Fruit fly (Drosophila melanogaster) whole organism, prepupa: ENCODE results near the gene TwdlW.

Experiments used
- Blimp-1 ChIP-seq: fragments of 200-800 bp; sonication (Bioruptor generic); optimal IDR thresholded peaks from 3 replicates; lab custom pipeline; 2017; ENCODE audit warnings: missing biosample characterization, missing genetic modification characterization, mild to moderate bottlenecking, moderate library complexity, missing genetic modification reagents
- CG11762 ChIP-seq: fragments of 200-800 bp; sonication (Bioruptor generic); optimal IDR thresholded peaks from 3 replicates; lab custom pipeline; 2016; ENCODE audit warnings: missing biosample characterization, missing genetic modification characterization; ENCODE audit not compliant: insufficient read depth
- CG11902 ChIP-seq: fragments of 200-800 bp; sonication (Bioruptor generic); optimal IDR thresholded peaks from 3 replicates; lab custom pipeline; 2016; ENCODE audit warnings: missing biosample characterization, missing genetic modification characterization
- CG31627 ChIP-seq: fragments of 200-800 bp; sonication (Bioruptor generic); optimal IDR thresholded peaks from 3 replicates; lab custom pipeline; 2016; ENCODE audit warnings: missing biosample characterization, missing genetic modification characterization
- CG32006 ChIP-seq: fragments of 200-800 bp; sonication (Bioruptor generic); optimal IDR thresholded peaks from 3 replicates; lab custom pipeline; 2017; ENCODE audit warnings: missing biosample characterization, mild to moderate bottlenecking, missing genetic modification characterization
- CG3919 ChIP-seq: fragments of 200-800 bp; sonication (Bioruptor generic); optimal IDR thresholded peaks from 3 replicates; lab custom pipeline; 2016; ENCODE audit warnings: missing biosample characterization, missing genetic modification characterization
- CG4318 ChIP-seq: fragments of 200-800 bp; sonication (Bioruptor generic); optimal IDR thresholded peaks from 3 replicates; lab custom pipeline; 2017; ENCODE audit warnings: missing biosample characterization, mild to moderate bottlenecking, missing genetic modification characterization
- CG6792 ChIP-seq: fragments of 200-800 bp; sonication (Bioruptor generic); optimal IDR thresholded peaks from 3 replicates; lab custom pipeline; 2016; ENCODE audit warnings: missing biosample characterization, missing genetic modification characterization
- CG6808 ChIP-seq: fragments of 200-800 bp; sonication (Bioruptor generic); optimal IDR thresholded peaks from 3 replicates; lab custom pipeline; 2017; ENCODE audit warnings: missing biosample characterization, missing genetic modification characterization, mild to moderate bottlenecking, moderate library complexity, missing genetic modification reagents
- CG8119 ChIP-seq: fragments of 200-800 bp; sonication (Bioruptor generic); IDR thresholded peaks from 3 replicates; pipeline ENCODE4 v1.3.6; 2022; ENCODE audit warnings: missing biosample characterization, missing genetic modification characterization
- CG8632 ChIP-seq: fragments of 200-800 bp; sonication (Bioruptor generic); optimal IDR thresholded peaks from 3 replicates; lab custom pipeline; 2016; ENCODE audit warnings: missing biosample characterization, missing genetic modification characterization
- CG9139 ChIP-seq: fragments of 200-800 bp; sonication (Bioruptor generic); optimal IDR thresholded peaks from 3 replicates; lab custom pipeline; 2017; ENCODE audit warnings: missing biosample characterization, mild to moderate bottlenecking, missing genetic modification characterization
- Eip75B ChIP-seq: fragments of 200-800 bp; sonication (Bioruptor generic); optimal IDR thresholded peaks from 3 replicates; lab custom pipeline; 2016; ENCODE audit warnings: missing biosample characterization, missing genetic modification characterization
- Eip78C ChIP-seq: fragments of 200-800 bp; sonication (Bioruptor generic); peaks from one replicate; lab custom pipeline; 2016; ENCODE audit warnings: missing biosample characterization, missing genetic modification characterization
- Ets21C ChIP-seq: fragments of 200-800 bp; sonication (Bioruptor generic); optimal IDR thresholded peaks from 3 replicates; lab custom pipeline; 2016; ENCODE audit warnings: missing biosample characterization, missing genetic modification characterization
- Ets96B ChIP-seq: fragments of 200-800 bp; optimal IDR thresholded peaks from 2 replicates; lab custom pipeline; 2019; ENCODE audit warnings: missing biosample characterization, mild to moderate bottlenecking, missing genetic modification characterization, moderate library complexity
- Hr39 ChIP-seq: fragments of 200-800 bp; sonication (Bioruptor generic); optimal IDR thresholded peaks from 2 replicates; lab custom pipeline; 2016; ENCODE audit warnings: missing biosample characterization, missing genetic modification characterization
- Met ChIP-seq: fragments of 200-800 bp; sonication (Bioruptor generic); optimal IDR thresholded peaks from 3 replicates; lab custom pipeline; 2016; ENCODE audit warnings: missing biosample characterization, missing genetic modification characterization
- OdsH ChIP-seq: fragments of 200-800 bp; sonication (Bioruptor generic); optimal IDR thresholded peaks from 3 replicates; lab custom pipeline; 2016; ENCODE audit warnings: missing biosample characterization, missing genetic modification characterization
- Smox ChIP-seq: fragments of 200-800 bp; sonication (Bioruptor generic); optimal IDR thresholded peaks from 3 replicates; lab custom pipeline; 2016; ENCODE audit warnings: missing biosample characterization, missing genetic modification characterization
- Sox102F ChIP-seq: fragments of 200-800 bp; sonication (Bioruptor generic); optimal IDR thresholded peaks from 2 replicates; lab custom pipeline; 2016; ENCODE audit warnings: missing biosample characterization, mild to moderate bottlenecking, missing genetic modification characterization
- Sox14 ChIP-seq: fragments of 200-800 bp; sonication (Bioruptor generic); optimal IDR thresholded peaks from 3 replicates; lab custom pipeline; 2016; ENCODE audit warnings: missing biosample characterization, missing genetic modification characterization
- achi ChIP-seq: fragments of 200-800 bp; sonication (Bioruptor generic); optimal IDR thresholded peaks from 3 replicates; lab custom pipeline; 2016; ENCODE audit warnings: missing biosample characterization, missing genetic modification characterization
- cyc ChIP-seq: fragments of 200-800 bp; sonication (Bioruptor generic); optimal IDR thresholded peaks from 3 replicates; lab custom pipeline; 2016; ENCODE audit warnings: missing biosample characterization, missing genetic modification characterization
- dac ChIP-seq: fragments of 200-800 bp; sonication (Bioruptor generic); optimal IDR thresholded peaks from 2 replicates; lab custom pipeline; 2017; ENCODE audit warnings: missing biosample characterization, mild to moderate bottlenecking, missing genetic modification characterization
- dsx ChIP-seq: fragments of 200-800 bp; optimal IDR thresholded peaks from 3 replicates; lab custom pipeline; 2019; ENCODE audit warnings: missing biosample characterization, mild to moderate bottlenecking, missing genetic modification characterization, moderate library complexity; ENCODE audit not compliant: poor library complexity, severe bottlenecking
- eg ChIP-seq: fragments of 200-800 bp; sonication (Bioruptor generic); IDR thresholded peaks from 3 replicates; pipeline ENCODE4 v1.3.6; 2022; ENCODE audit warnings: missing biosample characterization, missing genetic modification characterization
- esn ChIP-seq: fragments of 200-800 bp; sonication (Bioruptor generic); optimal IDR thresholded peaks from 2 replicates; lab custom pipeline; 2016; ENCODE audit warnings: missing biosample characterization, mild to moderate bottlenecking, missing genetic modification characterization, moderate library complexity
- fd59A ChIP-seq: fragments of 200-800 bp; sonication (Bioruptor generic); optimal IDR thresholded peaks from 2 replicates; lab custom pipeline; 2017; ENCODE audit warnings: missing biosample characterization, mild to moderate bottlenecking, missing genetic modification characterization, missing genetic modification reagents
- fkh ChIP-seq: fragments of 200-800 bp; sonication (Bioruptor generic); optimal IDR thresholded peaks from 3 replicates; lab custom pipeline; 2017; ENCODE audit warnings: missing biosample characterization, mild to moderate bottlenecking, missing genetic modification characterization, moderate library complexity
- net ChIP-seq: fragments of 200-800 bp; sonication (Bioruptor generic); optimal IDR thresholded peaks from 3 replicates; lab custom pipeline; 2016; ENCODE audit warnings: missing biosample characterization, missing genetic modification characterization
- pdm3 ChIP-seq: fragments of 200-800 bp; sonication (Bioruptor generic); optimal IDR thresholded peaks from 3 replicates; lab custom pipeline; 2016; ENCODE audit warnings: missing biosample characterization, missing genetic modification characterization
- salr ChIP-seq, 2 experiments: fragments of 200-800 bp; sonication (Bioruptor generic); optimal IDR thresholded peaks; 3 replicates each; lab custom pipeline; 2016 to 2018; ENCODE audit warnings: missing biosample characterization in 2 of 2, missing genetic modification characterization in 2 of 2, mild to moderate bottlenecking in 1 of 2
- spab ChIP-seq: fragments of 200-800 bp; sonication (Bioruptor generic); optimal IDR thresholded peaks from 2 replicates; lab custom pipeline; 2017; ENCODE audit warnings: missing biosample characterization, mild to moderate bottlenecking, missing genetic modification characterization, missing genetic modification reagents
- ss ChIP-seq, 2 experiments: fragments of 200-800 bp; sonication (Bioruptor generic); optimal IDR thresholded peaks; 2 replicates in 1 of 2; 3 replicates in 1 of 2; lab custom pipeline; 2017 to 2018; ENCODE audit warnings: mild to moderate bottlenecking in 2 of 2, missing biosample characterization in 2 of 2, missing genetic modification characterization in 2 of 2, moderate library complexity in 1 of 2
- svp ChIP-seq: fragments of 200-800 bp; sonication (Bioruptor generic); peaks from one replicate; lab custom pipeline; 2016; ENCODE audit warnings: missing biosample characterization, missing genetic modification characterization
- topi ChIP-seq: fragments of 200-800 bp; sonication (Bioruptor generic); optimal IDR thresholded peaks from 3 replicates; lab custom pipeline; 2016; ENCODE audit warnings: missing biosample characterization, missing genetic modification characterization
- vri ChIP-seq: fragments of 200-800 bp; sonication (Bioruptor generic); optimal IDR thresholded peaks from 3 replicates; lab custom pipeline; 2016; ENCODE audit warnings: missing biosample characterization, mild to moderate bottlenecking, missing genetic modification characterization

TwdlW gene

dm6 chr3R:17133897-17134296 lies 8.3 kb downstream of the TwdlW start, which contains the start of gene CG31267:
TSS of gene CG31267 (plus strand) at chr3R:17134197.
- peak; percentile 14 for TF ChIP-seq svp (GFP tag; lab: Kevin White, UChicago)
- no peak for TF ChIP-seq Eip75B

- TF ChIP-seq CG8632 (GFP tag; lab: Kevin White, UChicago) = no peak
- no peak for TF ChIP-seq esn (GFP tag; lab: Kevin White, UChicago)
- TF ChIP-seq topi = no peak
- no peak for TF ChIP-seq Met (GFP tag; lab: Kevin White, UChicago)
- TF ChIP-seq CG11762 (GFP tag; lab: Kevin White, UChicago) = no peak
- no peak for TF ChIP-seq eg (GFP tag; lab: Robert Waterston, UW)
- no peak for TF ChIP-seq net
- TF ChIP-seq CG6792 (GFP tag; lab: Kevin White, UChicago) = no peak
- no peak for TF ChIP-seq CG9139 (GFP tag; lab: Kevin White, UChicago)
- no peak for TF ChIP-seq CG6808 (GFP tag; lab: Kevin White, UChicago)
- no peak for TF ChIP-seq CG4318
- no peak for TF ChIP-seq CG8119 (GFP tag; lab: Robert Waterston, UW)
- no peak for TF ChIP-seq Ets21C (GFP tag; lab: Kevin White, UChicago)
- no peak for TF ChIP-seq Sox14 (GFP tag; lab: Kevin White, UChicago)
- no peak for TF ChIP-seq CG11902
These were observed 10.0 kb downstream of the TwdlW start, which contains the start of the genes CG4053 and CG31266 for dm6 chr3R:17132098-17132712. TSS of gene CG4053 (minus strand) at chr3R:17132198. TSS of gene CG31266 (plus strand) at chr3R:17132662.

- TF ChIP-seq cyc (GFP tag; lab: Kevin White, UChicago) (no peak), CG8632 (GFP tag; lab: Kevin White, UChicago) (no peak), Ets96B (no peak), fd59A (GFP tag; lab: Kevin White, UChicago) (no peak)
- TF ChIP-seq, all 60 proteins: peak for 0
These were observed 11.9 kb downstream of the TwdlW start, which contains the start of gene CG17475 for dm6 chr3R:17130326-17130725. TSS of gene CG17475 (minus strand) at chr3R:17130426.

- TF ChIP-seq Eip78C (GFP tag; lab: Kevin White, UChicago) (no peak), OdsH (no peak), ss (GFP tag; optimal IDR thresholded peaks at IDR 0.05; lab: Kevin White, UChicago) (no peak), dac (GFP tag; lab: Kevin White, UChicago) (no peak), CG6808 (GFP tag; lab: Kevin White, UChicago) (no peak), CG3919 (GFP tag; lab: Kevin White, UChicago) (no peak), esn (GFP tag; lab: Kevin White, UChicago) (no peak), Sox14 (GFP tag; lab: Kevin White, UChicago) (no peak), Hr39 (GFP tag; lab: Kevin White, UChicago) (no peak)
These were observed 14.3 kb downstream of the TwdlW start, which contains the start of gene CG31265 for dm6 chr3R:17127912-17128311. TSS of gene CG31265 (plus strand) at chr3R:17128212.

dm6 chr3R:17126838-17127237 lies 15.4 kb downstream of the TwdlW start, which contains the start of the genes CG17477 and CG31269:
TSS of gene CG17477 (minus strand) at chr3R:17126938.
TSS of gene CG31269 (plus strand) at chr3R:17127126.
- no peak for TF ChIP-seq fkh
- TF ChIP-seq Sox102F (GFP tag; lab: Kevin White, UChicago) = no peak
- TF ChIP-seq fd59A (GFP tag; lab: Kevin White, UChicago) = no peak
- TF ChIP-seq spab (GFP tag; lab: Kevin White, UChicago) = no peak
- TF ChIP-seq dsx = no peak
- no peak for TF ChIP-seq Ets21C (GFP tag; lab: Kevin White, UChicago)
- no peak for TF ChIP-seq pdm3 (GFP tag; lab: Kevin White, UChicago)
- no peak for TF ChIP-seq CG32006 (GFP tag; lab: Kevin White, UChicago)
- no peak for TF ChIP-seq salr (GFP tag; optimal IDR thresholded peaks at IDR 0.05; lab: Kevin White, UChicago)
- no peak for TF ChIP-seq vri (GFP tag; lab: Kevin White, UChicago)
- no peak for TF ChIP-seq Blimp-1 (GFP tag; lab: Kevin White, UChicago)
- TF ChIP-seq CG8119 (GFP tag; lab: Robert Waterston, UW) = no peak
- TF ChIP-seq CG31627 (GFP tag; lab: Kevin White, UChicago) = no peak
- TF ChIP-seq achi (GFP tag; lab: Kevin White, UChicago) = no peak
- TF ChIP-seq Smox (GFP tag; lab: Kevin White, UChicago) = no peak
- TF ChIP-seq dac (GFP tag; lab: Kevin White, UChicago) = no peak
- no peak for TF ChIP-seq Sox14 (GFP tag; lab: Kevin White, UChicago)
